Fruit fly (Drosophila melanogaster) Kc167 (cell line): ENCODE data around the gene CG7115.

Experiments
- Sin3A ChIP-seq: fragments of >200 bp; optimal IDR thresholded peaks from 2 replicates; lab custom pipeline; 2018; ENCODE audit warnings: missing external identifiers
- h ChIP-seq: fragments of >200 bp; optimal IDR thresholded peaks from 3 replicates; lab custom pipeline; 2018; ENCODE audit warnings: missing external identifiers
- insv ChIP-seq: fragments of >200 bp; optimal IDR thresholded peaks from 3 replicates; lab custom pipeline; 2018; ENCODE audit warnings: missing external identifiers
- psq ChIP-seq: fragments of >200 bp; optimal IDR thresholded peaks from 2 replicates; lab custom pipeline; 2017; ENCODE audit warnings: missing external identifiers
- ttk ChIP-seq: sonication (Bioruptor generic); optimal IDR thresholded peaks from 2 replicates; lab custom pipeline; 2017; ENCODE audit warnings: missing external identifiers

DNA sequence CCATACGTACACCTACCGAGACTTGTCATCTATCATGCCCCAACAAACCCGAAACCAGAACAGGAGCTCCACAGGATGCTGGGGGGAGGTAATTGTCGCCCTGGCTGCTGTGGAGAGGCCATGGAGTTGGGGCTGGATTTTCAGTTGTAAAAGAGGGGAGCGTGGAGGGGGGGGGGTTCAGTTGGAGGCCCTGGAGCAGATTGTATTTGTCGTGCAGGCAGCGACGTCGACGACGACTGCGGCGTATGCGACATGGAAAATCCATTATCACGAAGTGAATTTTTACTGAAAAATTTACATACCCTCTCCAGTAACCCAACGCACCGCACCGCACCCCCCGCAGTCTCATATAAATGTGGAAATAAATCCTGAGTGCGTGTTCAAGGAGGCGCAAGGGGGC, 12.7 kb downstream of the CG7115 start:
- TF ChIP-seq psq = no peak
- no peak for TF ChIP-seq Sin3A (lab: Kevin White, UChicago)
- TF ChIP-seq h (lab: Kevin White, UChicago) = no peak
- no peak for TF ChIP-seq ttk (lab: Kevin White, UChicago)
- no peak for TF ChIP-seq insv
